Fruit fly (Drosophila melanogaster): ENCODE data around the gene Atxn7.
A peak's percentile ranks its signal among the peaks of the same experiment; 100 is the strongest.

Atxn7 gene

dm6 chr2L:2375655-2376417 is at the start of gene Atxn7 (continued):
- TF ChIP-seq PHDP (tag; optimal IDR thresholded peaks at IDR 0.05) (peak; percentile 79), Bteb2 (GFP tag; optimal IDR thresholded peaks at IDR 0.05) (peak; percentile 42), CG3726 (GFP tag; IDR thresholded peaks at IDR 0.05) (no peak), CG16813 (GFP tag; IDR thresholded peaks at IDR 0.05; ENCODE audit: partially characterized antibody) (peak; percentile 97), hbn (GFP tag; IDR thresholded peaks at IDR 0.05; ENCODE audit: partially characterized antibody) (peak; percentile 96), CG10565 (GFP tag; optimal IDR thresholded peaks at IDR 0.05) (no peak), nau (GFP tag; optimal IDR thresholded peaks at IDR 0.05) (peak; percentile 48), Oli (tag; optimal IDR thresholded peaks at IDR 0.05) (peak; percentile 53), Bgb (GFP tag; IDR thresholded peaks at IDR 0.05; ENCODE audit: partially characterized antibody) (peak; percentile 98), tin (GFP tag; optimal IDR thresholded peaks at IDR 0.05) (peak; percentile 44), Dip3 (GFP tag; optimal IDR thresholded peaks at IDR 0.05) (no peak), Fer1 (GFP tag; optimal IDR thresholded peaks at IDR 0.05) (peak; percentile 65), sim (GFP tag; IDR thresholded peaks at IDR 0.05) (no peak), CG34224 (GFP tag; IDR thresholded peaks at IDR 0.05; ENCODE audit: partially characterized antibody) (peak; percentile 97), peb (GFP tag; IDR thresholded peaks at IDR 0.05) (0 out of 2 replicates have a peak, but pooled peaks have one; percentile 8), CG10462 (GFP tag; optimal IDR thresholded peaks at IDR 0.05) (peak; percentile 57), gce (GFP tag; IDR thresholded peaks at IDR 0.05) (no peak), CG8765 (GFP tag; IDR thresholded peaks at IDR 0.05) (no peak), CG17802 (tag; optimal IDR thresholded peaks at IDR 0.05) (peak; percentile 17), gcm (GFP tag; optimal IDR thresholded peaks at IDR 0.05) (peak; percentile 62), CG16815 (GFP tag; optimal IDR thresholded peaks at IDR 0.05) (no peak), Spps (tag; optimal IDR thresholded peaks at IDR 0.05) (no peak), CTCF (GFP tag; optimal IDR thresholded peaks at IDR 0.05) (peak; percentile 9), Ssrp (tag; optimal IDR thresholded peaks at IDR 0.05) (peak; percentile 46), pnt (GFP tag; optimal IDR thresholded peaks at IDR 0.05) (no peak), HLHmδ (GFP tag; optimal IDR thresholded peaks at IDR 0.05) (peak; percentile 79), esg (GFP tag; conservative IDR thresholded peaks at IDR 0.05) (no peak), Meics (GFP tag; optimal IDR thresholded peaks at IDR 0.05) (peak; percentile 70), Mad (GFP tag; optimal IDR thresholded peaks at IDR 0.05) (peak; percentile 73), row (GFP tag; IDR thresholded peaks at IDR 0.05) (peak; percentile 62), CG1529 (GFP tag; optimal IDR thresholded peaks at IDR 0.05) (peak; percentile 65), prd (optimal IDR thresholded peaks at IDR 0.05) (no peak), prd (GFP tag; IDR thresholded peaks at IDR 0.05) (no peak; the same call in 2 of the 3 replicates), fd64A (GFP tag; optimal IDR thresholded peaks at IDR 0.05) (peak; percentile 71), chif (GFP tag; optimal IDR thresholded peaks at IDR 0.05) (peak; percentile 37 to 52), CG12219 (GFP tag; optimal IDR thresholded peaks at IDR 0.05) (peak; percentile 77), stwl (tag; optimal IDR thresholded peaks at IDR 0.05) (peak; percentile 97), Atf3 (GFP tag; optimal IDR thresholded peaks at IDR 0.05) (no peak), unpg (GFP tag; optimal IDR thresholded peaks at IDR 0.05) (peak; percentile 80), CG30431 (GFP tag; optimal IDR thresholded peaks at IDR 0.05) (no peak), Lhr (GFP tag; optimal IDR thresholded peaks at IDR 0.05) (peak; percentile 69), stc (GFP tag; IDR thresholded peaks at IDR 0.05) (peak; percentile 56; the same call in 1 of the 2 replicates), CG10654 (GFP tag; optimal IDR thresholded peaks at IDR 0.05) (peak; percentile 15), HLH4C (GFP tag; IDR thresholded peaks at IDR 0.05; ENCODE audit: partially characterized antibody) (peak; percentile 95), CG4328 (GFP tag; optimal IDR thresholded peaks at IDR 0.05) (peak; percentile 66), CG2199 (GFP tag; IDR thresholded peaks at IDR 0.05) (no peak), CG10543 (GFP tag; optimal IDR thresholded peaks at IDR 0.05) (peak; percentile 61), CG4854 (GFP tag; optimal IDR thresholded peaks at IDR 0.05) (peak; percentile 73), Fer2 (tag; optimal IDR thresholded peaks at IDR 0.05) (peak; percentile 41)

Measured in whole organism, embryonic.